Fruit fly (Drosophila melanogaster) S2 (cell line): Measurements from ENCODE around the gene CG17764.

Source experiments
- CG8478 ChIP-seq: fragments of >200 bp; optimal IDR thresholded peaks from 2 replicates; lab custom pipeline; 2018
- CTCF ChIP-seq, 2 experiments: fragments of >200 bp; optimal IDR thresholded peaks; 2 replicates each; lab custom pipeline; 2018

Gene CG17764

DNA sequence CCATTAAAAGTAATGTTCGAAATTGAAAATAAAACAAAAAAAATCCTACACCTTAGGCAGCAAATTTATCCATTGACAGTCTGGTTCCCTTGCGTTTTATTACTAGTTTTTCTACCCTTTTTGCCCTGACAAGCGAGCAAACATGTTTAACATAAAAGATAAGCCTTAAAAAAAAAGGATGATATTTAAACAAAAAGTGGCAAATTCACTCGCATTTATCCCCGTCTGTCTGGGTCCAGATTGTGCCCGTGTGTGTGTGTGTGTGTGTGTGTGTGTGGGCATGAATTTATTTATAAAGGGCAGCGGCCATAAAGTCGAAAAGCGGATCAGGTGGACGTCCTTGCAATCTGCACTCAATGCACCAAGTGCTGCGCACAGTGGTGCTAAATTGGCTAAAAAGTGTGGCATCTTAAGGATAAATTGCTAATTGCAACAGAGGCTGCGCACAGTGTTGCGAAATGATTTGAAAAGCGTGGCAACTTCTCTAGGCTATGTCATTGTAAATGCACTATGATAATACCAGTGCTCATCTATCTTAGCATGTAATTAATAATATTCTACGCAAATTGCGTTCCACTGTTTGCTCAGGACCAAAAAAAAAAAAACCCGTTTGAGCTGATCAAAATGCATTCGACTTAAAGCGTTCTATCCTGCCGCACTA lies 6.5 kb downstream of the CG17764 start:
- TF ChIP-seq CTCF (optimal IDR thresholded peaks at IDR 0.05; lab: Kevin White, UChicago): no peak
- no peak for TF ChIP-seq CG8478

DNA sequence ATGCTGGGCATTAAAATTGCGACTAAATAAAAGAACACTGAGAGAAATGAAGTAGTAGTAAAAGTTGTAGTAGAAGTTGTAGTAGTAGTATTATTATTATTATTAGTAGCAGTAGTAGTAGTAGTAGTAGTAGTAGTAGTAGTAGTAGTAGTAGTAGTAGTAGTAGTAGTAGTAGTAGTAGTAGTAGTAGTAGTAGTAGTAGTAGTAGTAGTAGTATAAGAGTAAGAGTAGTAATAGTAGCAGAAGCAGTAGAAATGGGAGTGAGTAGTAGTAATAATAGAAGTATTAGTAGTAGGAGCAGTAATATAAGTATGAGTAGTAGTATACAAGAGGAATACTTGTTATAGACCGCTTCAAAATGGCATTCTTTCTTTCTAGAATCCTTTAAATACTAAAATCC lies 7.3 kb downstream of the CG17764 start:
- TF ChIP-seq CTCF (optimal IDR thresholded peaks at IDR 0.05; lab: Kevin White, UChicago) (no peak), CG8478 (no peak)

DNA sequence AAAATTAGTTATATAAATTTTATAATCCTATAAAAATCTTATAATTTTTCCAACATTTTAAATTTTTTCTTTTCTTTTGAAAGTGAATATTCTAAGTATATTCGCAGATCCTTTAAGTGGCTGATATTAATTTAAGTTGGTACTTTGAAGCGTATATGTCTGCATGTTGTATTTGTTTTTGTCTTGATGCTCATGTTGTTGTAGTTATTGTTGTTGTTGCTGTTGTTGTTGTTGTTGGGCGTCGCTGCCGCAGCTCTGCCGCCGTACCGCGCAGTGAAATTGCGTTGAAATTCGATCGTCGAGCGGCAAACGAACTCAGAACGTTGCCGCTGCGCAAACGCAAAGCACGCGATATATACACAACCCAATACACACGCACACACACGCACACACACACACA lies 11.5 kb downstream of the CG17764 start, which contains the start of gene CG42749:
Gene CG42749, plus strand, starts transcription at position 301 of the 400 bp plus-strand sequence.
- no peak for TF ChIP-seq CTCF (optimal IDR thresholded peaks at IDR 0.05; lab: Kevin White, UChicago)
- no peak for TF ChIP-seq CG8478

DNA sequence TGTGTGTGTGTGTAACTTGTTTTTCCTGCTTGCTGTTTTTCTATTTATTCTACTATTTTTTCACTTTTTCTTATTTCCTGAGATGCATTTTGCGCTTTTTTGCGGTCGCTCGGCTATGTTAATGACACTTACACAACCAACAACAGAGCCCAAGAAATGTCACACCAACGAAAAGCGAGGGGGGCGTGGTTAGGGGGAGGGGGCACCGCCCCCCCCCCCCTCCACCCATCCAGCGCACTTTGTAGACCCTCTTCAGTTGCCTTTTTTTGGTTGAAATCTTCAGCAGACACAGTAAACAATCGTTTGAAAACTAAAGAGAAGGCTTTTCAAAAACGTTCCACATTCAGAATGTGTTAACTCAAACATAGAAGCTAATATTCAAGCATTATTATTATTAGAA lies 14.1 kb downstream of the CG17764 start:
- no peak for TF ChIP-seq CTCF (optimal IDR thresholded peaks at IDR 0.05; lab: Kevin White, UChicago)
- TF ChIP-seq CG8478: no peak

DNA sequence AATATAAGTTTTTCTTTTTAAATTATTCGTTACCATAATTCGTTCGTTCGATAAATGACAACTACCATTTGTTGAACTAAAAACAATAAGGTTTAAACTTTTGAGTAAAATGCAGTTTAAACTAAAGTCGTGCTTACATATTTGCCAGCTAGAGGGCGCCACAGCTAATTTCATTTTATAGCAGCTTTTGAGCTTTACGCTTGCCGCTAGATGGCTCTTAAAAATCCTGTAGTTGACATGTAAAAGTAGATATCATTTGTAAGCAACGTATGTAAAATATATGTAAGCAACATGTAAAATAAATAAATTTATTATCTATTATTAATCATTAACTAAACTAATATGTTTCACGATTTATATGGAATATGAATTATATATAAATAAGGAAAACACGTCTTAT lies 17.5 kb downstream of the CG17764 start:
- TF ChIP-seq CTCF (optimal IDR thresholded peaks at IDR 0.05; lab: Kevin White, UChicago) (peak; percentile 71 to 88), CG8478 (no peak)

dm6 chrX:5286513-5286912 lies 20.7 kb downstream of the CG17764 start:
- TF ChIP-seq CTCF (optimal IDR thresholded peaks at IDR 0.05; lab: Kevin White, UChicago) (no peak), CG8478 (no peak)

DNA sequence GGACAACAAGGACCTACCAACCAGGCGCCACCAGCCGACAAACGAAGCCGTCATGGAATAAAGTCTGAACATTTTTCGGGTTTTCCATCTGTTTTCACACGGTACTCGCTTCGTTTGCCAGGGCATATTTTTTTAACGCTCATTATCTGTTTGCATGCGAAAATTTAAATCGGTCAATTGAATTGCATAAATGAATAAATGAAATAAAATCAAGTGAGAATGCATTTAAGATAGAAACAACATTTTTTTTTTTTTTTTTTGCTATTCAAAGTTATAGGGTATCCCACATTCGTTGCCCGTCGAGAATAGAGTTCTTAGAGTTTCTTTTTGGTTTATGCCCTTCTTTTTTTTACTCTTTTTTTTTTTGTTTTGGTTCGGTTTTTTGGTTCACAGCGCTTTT lies 21.4 kb downstream of the CG17764 start:
- TF ChIP-seq CG8478: no peak
- no peak for TF ChIP-seq CTCF (optimal IDR thresholded peaks at IDR 0.05; lab: Kevin White, UChicago)
